Worm (Caenorhabditis elegans) whole organism, midembryonic: ENCODE results near the gene puf-5.

Experiments used
- cog-1 ChIP-seq: sonication (generic microtip); optimal IDR thresholded peaks from 2 replicates; lab custom pipeline; 2016; ENCODE audit warnings: missing genetic modification characterization, missing compliant biosample characterization
- flt-1 ChIP-seq: fragments of 200-800 bp; sonication (Bioruptor generic); IDR thresholded peaks from 2 replicates; pipeline ENCODE4 v1.3.6; 2022; ENCODE audit warnings: missing genetic modification characterization, missing compliant biosample characterization
- klf-2 ChIP-seq: fragments of 200-800 bp; sonication (Bioruptor generic); conservative IDR thresholded peaks from 2 replicates; pipeline ENCODE4 v1.3.6; 2022; ENCODE audit warnings: missing genetic modification reagents, missing genetic modification characterization, missing compliant biosample characterization
- med-1 ChIP-seq: sonication (generic microtip); optimal IDR thresholded peaks from 2 replicates; lab custom pipeline; 2017; ENCODE audit warnings: missing genetic modification characterization, mild to moderate bottlenecking, missing compliant biosample characterization, antibody characterized with exemption, missing genetic modification reagents; ENCODE audit not compliant: insufficient read depth
- ref-1 ChIP-seq: fragments of 200-800 bp; sonication (Bioruptor generic); conservative IDR thresholded peaks from 2 replicates; pipeline ENCODE4 v1.3.6; 2022; ENCODE audit warnings: missing genetic modification reagents, missing genetic modification characterization, missing compliant biosample characterization
- tab-1 ChIP-seq: fragments of 200-800 bp; sonication (Bioruptor generic); IDR thresholded peaks from 2 replicates; pipeline ENCODE4 v1.3.6; 2022; ENCODE audit warnings: missing genetic modification characterization, missing compliant biosample characterization
- ztf-23 ChIP-seq: fragments of 200-800 bp; sonication (Bioruptor generic); IDR thresholded peaks from 2 replicates; pipeline ENCODE4 v1.3.6; 2022; ENCODE audit warnings: missing genetic modification reagents, missing genetic modification characterization, missing compliant biosample characterization
- ztf-29 ChIP-seq: fragments of 200-800 bp; sonication (Bioruptor generic); IDR thresholded peaks from 2 replicates; pipeline ENCODE4 v1.3.6; 2022; ENCODE audit warnings: missing genetic modification reagents, missing genetic modification characterization, missing compliant biosample characterization

- TF ChIP-seq ztf-29 (GFP tag; lab: Robert Waterston, UW) (no peak), med-1 (GFP tag; lab: Kevin White, UChicago) (no peak), cog-1 (tag; lab: Kevin White, UChicago) (no peak), klf-2 (GFP tag; lab: Robert Waterston, UW) (no peak), ref-1 (GFP tag; lab: Robert Waterston, UW) (no peak), flt-1 (GFP tag; lab: Robert Waterston, UW) (no peak), ztf-23 (GFP tag; lab: Robert Waterston, UW) (no peak), tab-1 (GFP tag; lab: Robert Waterston, UW) (no peak)
These were observed 8.5 kb upstream of the puf-5 start, which contains the start of gene F54C9.3 for ce11 chrII:8566806-8567266.
